Worm (Caenorhabditis elegans) whole organism, young adult: Measurements from ENCODE around the gene F54F12.1.
A peak's percentile ranks its signal among the peaks of the same experiment; 100 is the strongest.

Experiments
- B0261.1 ChIP-seq: sonication (generic microtip); optimal IDR thresholded peaks from 2 replicates; lab custom pipeline; 2016; ENCODE audit warnings: mild to moderate bottlenecking, missing genetic modification characterization, moderate library complexity, missing compliant biosample characterization
- B0336.3 ChIP-seq: fragments of 200-800 bp; sonication (Bioruptor generic); IDR thresholded peaks from 2 replicates; pipeline ENCODE4 v1.3.6; 2022; ENCODE audit warnings: missing genetic modification characterization, missing compliant biosample characterization
- D2030.7 ChIP-seq: fragments of 200-800 bp; sonication (Bioruptor generic); IDR thresholded peaks from 2 replicates; pipeline ENCODE4 v1.3.6; 2022; ENCODE audit warnings: missing genetic modification reagents, missing genetic modification characterization, missing compliant biosample characterization
- F23B12.7 ChIP-seq: sonication (generic microtip); optimal IDR thresholded peaks from 2 replicates; lab custom pipeline; 2017; ENCODE audit warnings: missing genetic modification characterization, mild to moderate bottlenecking, missing compliant biosample characterization, antibody characterized with exemption, moderate library complexity; ENCODE audit not compliant: insufficient read depth
- F37B4.10 ChIP-seq: fragments of 200-800 bp; sonication (Bioruptor generic); IDR thresholded peaks from 2 replicates; pipeline ENCODE4 v1.3.6; 2022; ENCODE audit warnings: missing genetic modification characterization, missing compliant biosample characterization
- T26A5.8 ChIP-seq: sonication (generic microtip); optimal IDR thresholded peaks from 2 replicates; lab custom pipeline; 2016; ENCODE audit warnings: missing genetic modification characterization, missing compliant biosample characterization
- Y53G8AR.9 ChIP-seq: fragments of 200-800 bp; sonication (Bioruptor generic); conservative IDR thresholded peaks from 2 replicates; pipeline ENCODE4 v1.3.6; 2022; ENCODE audit warnings: missing genetic modification reagents, missing genetic modification characterization, missing compliant biosample characterization
- Y56A3A.18 ChIP-seq: fragments of 200-800 bp; sonication (Bioruptor generic); IDR thresholded peaks from 2 replicates; pipeline ENCODE4 v1.3.6; 2022; ENCODE audit warnings: missing genetic modification reagents, missing genetic modification characterization, missing compliant biosample characterization
- ZK185.1 ChIP-seq: sonication (generic microtip); optimal IDR thresholded peaks from 2 replicates; lab custom pipeline; 2016; ENCODE audit warnings: mild to moderate bottlenecking, missing genetic modification characterization, missing compliant biosample characterization; ENCODE audit not compliant: poor library complexity, severe bottlenecking
- akir-1 ChIP-seq: fragments of 200-800 bp; sonication (Bioruptor generic); optimal IDR thresholded peaks from 2 replicates; lab custom pipeline; 2018; ENCODE audit warnings: mild to moderate bottlenecking, missing genetic modification characterization, moderate library complexity, missing compliant biosample characterization
- aptf-3 ChIP-seq: fragments of 200-800 bp; sonication (Bioruptor generic); IDR thresholded peaks from 2 replicates; pipeline ENCODE4 v1.3.6; 2022; ENCODE audit warnings: missing genetic modification characterization, missing compliant biosample characterization
- atf-7 ChIP-seq: sonication (generic microtip); optimal IDR thresholded peaks from 2 replicates; lab custom pipeline; 2017; ENCODE audit warnings: mild to moderate bottlenecking, missing genetic modification characterization, missing compliant biosample characterization
- athp-1 ChIP-seq: sonication (generic microtip); optimal IDR thresholded peaks from 2 replicates; lab custom pipeline; 2017; ENCODE audit warnings: mild to moderate bottlenecking, missing genetic modification characterization, missing compliant biosample characterization
- attf-3 ChIP-seq: fragments of 200-800 bp; sonication (Bioruptor generic); conservative IDR thresholded peaks from 2 replicates; pipeline ENCODE4 v1.3.6; 2022; ENCODE audit warnings: missing genetic modification reagents, missing genetic modification characterization, missing compliant biosample characterization
- attf-6 ChIP-seq: fragments of 200-800 bp; sonication (Bioruptor generic); IDR thresholded peaks from 2 replicates; pipeline ENCODE4 v1.3.6; 2022; ENCODE audit warnings: missing genetic modification reagents, missing genetic modification characterization, missing compliant biosample characterization
- bed-1 ChIP-seq: fragments of 200-800 bp; sonication (Bioruptor generic); IDR thresholded peaks from 2 replicates; pipeline ENCODE4 v1.3.6; 2022; ENCODE audit warnings: missing genetic modification reagents, missing genetic modification characterization, missing compliant biosample characterization
- ceh-27 ChIP-seq: fragments of 200-800 bp; sonication (Bioruptor generic); optimal IDR thresholded peaks from 2 replicates; lab custom pipeline; 2018; ENCODE audit warnings: mild to moderate bottlenecking, missing genetic modification characterization, moderate library complexity, missing compliant biosample characterization
- ceh-58 ChIP-seq: fragments of 200-800 bp; sonication (Bioruptor generic); IDR thresholded peaks from 2 replicates; pipeline ENCODE4 v1.3.6; 2022; ENCODE audit warnings: missing genetic modification characterization, missing compliant biosample characterization
- ceh-79 ChIP-seq: sonication (generic microtip); optimal IDR thresholded peaks from 2 replicates; lab custom pipeline; 2017; ENCODE audit warnings: mild to moderate bottlenecking, missing genetic modification characterization, missing compliant biosample characterization
- dox-1 ChIP-seq: fragments of 200-800 bp; sonication (Bioruptor generic); IDR thresholded peaks from 2 replicates; pipeline ENCODE4 v1.3.6; 2022; ENCODE audit warnings: missing genetic modification reagents, missing genetic modification characterization, missing compliant biosample characterization
- gei-17 ChIP-seq: fragments of 200-800 bp; sonication (Bioruptor generic); optimal IDR thresholded peaks from 2 replicates; lab custom pipeline; 2018; ENCODE audit warnings: mild to moderate bottlenecking, missing genetic modification characterization, missing compliant biosample characterization
- him-1 ChIP-seq: sonication (generic microtip); optimal IDR thresholded peaks from 2 replicates; lab custom pipeline; 2016; ENCODE audit warnings: missing genotype, missing genetic modification reagents, missing genetic modification characterization, missing compliant biosample characterization
- hlh-12 ChIP-seq: sonication (generic microtip); optimal IDR thresholded peaks from 2 replicates; lab custom pipeline; 2016; ENCODE audit warnings: missing genetic modification characterization, missing compliant biosample characterization
- hlh-26 ChIP-seq: fragments of 200-800 bp; sonication (Bioruptor generic); conservative IDR thresholded peaks from 2 replicates; pipeline ENCODE4 v1.3.6; 2022; ENCODE audit warnings: missing genetic modification reagents, missing genetic modification characterization, missing compliant biosample characterization
- hmg-20 ChIP-seq: fragments of 200-800 bp; sonication (Bioruptor generic); IDR thresholded peaks from 2 replicates; pipeline ENCODE4 v1.3.6; 2022; ENCODE audit warnings: missing genetic modification reagents, missing genetic modification characterization, missing compliant biosample characterization
- let-607 ChIP-seq, 2 experiments: fragments of 200-800 bp in 1 of 2; sonication (Bioruptor generic) in 1 of 2; sonication (generic microtip) in 1 of 2; optimal IDR thresholded peaks; 2 replicates each; lab custom pipeline; 2016 to 2018; ENCODE audit warnings: mild to moderate bottlenecking in 2 of 2, missing compliant biosample characterization in 2 of 2, missing genetic modification characterization in 2 of 2, moderate library complexity in 2 of 2, missing genotype in 1 of 2
- madf-10 ChIP-seq: sonication (generic microtip); optimal IDR thresholded peaks from 2 replicates; lab custom pipeline; 2016; ENCODE audit warnings: mild to moderate bottlenecking, missing genetic modification characterization, missing compliant biosample characterization
- madf-3 ChIP-seq: fragments of 200-800 bp; sonication (Bioruptor generic); IDR thresholded peaks from 2 replicates; pipeline ENCODE4 v1.3.6; 2022; ENCODE audit warnings: missing genetic modification reagents, missing genetic modification characterization, missing compliant biosample characterization
- madf-8 ChIP-seq: fragments of 200-800 bp; sonication (Bioruptor generic); conservative IDR thresholded peaks from 2 replicates; pipeline ENCODE4 v1.3.6; 2022; ENCODE audit warnings: missing genetic modification reagents, missing genetic modification characterization, missing compliant biosample characterization
- mcd-1 ChIP-seq: fragments of 200-800 bp; sonication (Bioruptor generic); IDR thresholded peaks from 2 replicates; pipeline ENCODE4 v1.3.6; 2022; ENCODE audit warnings: missing genetic modification reagents, missing genetic modification characterization, missing compliant biosample characterization
- mes-4 ChIP-seq: sonication (generic microtip); optimal IDR thresholded peaks from 2 replicates; lab custom pipeline; 2016; ENCODE audit warnings: missing genotype, missing genetic modification characterization, missing compliant biosample characterization
- nfya-2 ChIP-seq: fragments of 200-800 bp; sonication (Bioruptor generic); IDR thresholded peaks from 2 replicates; pipeline ENCODE4 v1.3.6; 2022; ENCODE audit warnings: missing genetic modification reagents, missing genetic modification characterization, missing compliant biosample characterization
- nfyb-1 ChIP-seq: fragments of 200-800 bp; sonication (Bioruptor generic); IDR thresholded peaks from 2 replicates; pipeline ENCODE4 v1.3.6; 2022; ENCODE audit warnings: missing genetic modification reagents, missing genetic modification characterization, missing compliant biosample characterization
- nhr-90 ChIP-seq: sonication (generic microtip); optimal IDR thresholded peaks from 2 replicates; lab custom pipeline; 2016; ENCODE audit warnings: missing genotype, mild to moderate bottlenecking, missing genetic modification characterization, missing compliant biosample characterization
- pbrm-1 ChIP-seq: fragments of 200-800 bp; sonication (Bioruptor generic); IDR thresholded peaks from 2 replicates; pipeline ENCODE4 v1.3.6; 2022; ENCODE audit warnings: missing genetic modification reagents, missing genetic modification characterization, missing compliant biosample characterization
- pha-4 ChIP-seq: fragments of 150-350 bp; sonication (generic microtip); optimal IDR thresholded peaks from 2 replicates; lab custom pipeline; 2014; ENCODE audit warnings: missing biosample characterization, missing genetic modification reagents, missing genetic modification characterization
- rpc-1 ChIP-seq, 2 experiments: fragments of 150-350 bp in 1 of 2; sonication (generic microtip) in 1 of 2; optimal IDR thresholded peaks; 2 replicates each; lab custom pipeline; 2014 to 2018; ENCODE audit warnings: missing biosample characterization in 1 of 2, missing genetic modification characterization in 1 of 2, missing genetic modification reagents in 1 of 2, missing genotype in 1 of 2
- sea-2 ChIP-seq: fragments of 200-800 bp; sonication (Bioruptor generic); IDR thresholded peaks from 2 replicates; pipeline ENCODE4 v1.3.6; 2022; ENCODE audit warnings: missing genetic modification characterization, missing compliant biosample characterization
- snpc-3.4 ChIP-seq: sonication (generic microtip); optimal IDR thresholded peaks from 2 replicates; lab custom pipeline; 2017; ENCODE audit warnings: missing genetic modification characterization, mild to moderate bottlenecking, missing compliant biosample characterization, antibody characterized with exemption, moderate library complexity, missing genotype, missing genetic modification reagents
- snpc-4 ChIP-seq, 5 experiments: fragments of 150-350 bp in 1 of 5; sonication (generic microtip) in 4 of 5; optimal IDR thresholded peaks; 2 replicates each; lab custom pipeline; 2014 to 2018; ENCODE audit warnings: missing genetic modification characterization in 5 of 5, missing biosample characterization in 3 of 5, antibody characterized with exemption in 2 of 5, mild to moderate bottlenecking in 2 of 5, missing compliant biosample characterization in 2 of 5, missing genotype in 2 of 5, moderate library complexity in 2 of 5, missing genetic modification reagents in 1 of 5
- sptf-2 ChIP-seq: fragments of 200-800 bp; sonication (Bioruptor generic); optimal IDR thresholded peaks from 2 replicates; lab custom pipeline; 2018; ENCODE audit warnings: mild to moderate bottlenecking, missing genetic modification characterization, missing compliant biosample characterization
- tbp1 ChIP-seq: fragments of 200-800 bp; sonication (Bioruptor generic); optimal IDR thresholded peaks from 2 replicates; lab custom pipeline; 2018; ENCODE audit warnings: mild to moderate bottlenecking, missing genetic modification characterization, missing compliant biosample characterization
- unc-62 ChIP-seq: fragments of 150-350 bp; optimal IDR thresholded peaks from 2 replicates; lab custom pipeline; 2014; ENCODE audit warnings: missing biosample characterization, missing genetic modification reagents, missing genetic modification characterization
- xnd-1 ChIP-seq: sonication (generic microtip); optimal IDR thresholded peaks from 2 replicates; lab custom pipeline; 2016; ENCODE audit warnings: missing genotype, missing genetic modification reagents, missing genetic modification characterization, missing compliant biosample characterization
- ztf-22 ChIP-seq: fragments of 200-800 bp; sonication (Bioruptor generic); optimal IDR thresholded peaks from 2 replicates; lab custom pipeline; 2018; ENCODE audit warnings: mild to moderate bottlenecking, missing genetic modification characterization, moderate library complexity, missing compliant biosample characterization
- ztf-28 ChIP-seq: fragments of 200-800 bp; sonication (Bioruptor generic); IDR thresholded peaks from 2 replicates; pipeline ENCODE4 v1.3.6; 2022; ENCODE audit warnings: missing genetic modification reagents, missing genetic modification characterization, missing compliant biosample characterization
- ztf-6 ChIP-seq: fragments of 200-800 bp; sonication (Bioruptor generic); IDR thresholded peaks from 2 replicates; pipeline ENCODE4 v1.3.6; 2022; ENCODE audit warnings: missing genetic modification reagents, missing genetic modification characterization, missing compliant biosample characterization

Gene F54F12.1

ce11 chrIII:13062414-13062965 lies 7.2 kb upstream of the F54F12.1 start:
- TF ChIP-seq T26A5.8 (tag; lab: Kevin White, UChicago) = no peak
- TF ChIP-seq snpc-3.4 (tag; lab: Kevin White, UChicago) = peak; percentile 61
- TF ChIP-seq madf-3 = peak; percentile 79
- no peak for TF ChIP-seq him-1 (tag; lab: Kevin White, UChicago)
- TF ChIP-seq ztf-28 = no peak
- peak; percentile 62 for TF ChIP-seq akir-1 (GFP tag; lab: Kevin White, UChicago)
- TF ChIP-seq hlh-12 = no peak
- no peak for TF ChIP-seq F37B4.10 (GFP tag; lab: Robert Waterston, UW)
- no peak for TF ChIP-seq madf-8 (GFP tag; lab: Robert Waterston, UW)
- no peak for TF ChIP-seq F23B12.7 (tag; lab: Kevin White, UChicago)
- TF ChIP-seq tbp1 (GFP tag; lab: Kevin White, UChicago) = peak; percentile 39
- peak; percentile 16 for TF ChIP-seq sptf-2
- TF ChIP-seq pha-4 (tag; lab: Kevin White, UChicago) = peak; percentile 22
- no peak for TF ChIP-seq attf-6 (GFP tag; lab: Robert Waterston, UW)
- TF ChIP-seq B0336.3 (GFP tag; lab: Robert Waterston, UW) = peak; percentile 77
- TF ChIP-seq ZK185.1 (tag; lab: Kevin White, UChicago) = peak; percentile 30
- peak; percentile 39 for TF ChIP-seq atf-7 (tag; lab: Kevin White, UChicago)
- TF ChIP-seq Y53G8AR.9 (GFP tag; lab: Robert Waterston, UW) = 0 out of 2 replicates have a peak, but pooled peaks have one; percentile 19
- TF ChIP-seq mes-4 (tag; lab: Kevin White, UChicago) = no peak
- peak; percentile 74 for TF ChIP-seq pbrm-1 (GFP tag; lab: Robert Waterston, UW)
- TF ChIP-seq hlh-26 = no peak
- no peak for TF ChIP-seq ceh-58 (GFP tag; lab: Robert Waterston, UW)
- TF ChIP-seq xnd-1 = no peak
- TF ChIP-seq ceh-27 (GFP tag; lab: Kevin White, UChicago) = peak; percentile 96
- no peak for TF ChIP-seq unc-62
- no peak for TF ChIP-seq B0261.1
- peak; percentile 62 for TF ChIP-seq snpc-4 (GFP tag; optimal IDR thresholded peaks at IDR 0.05; lab: Kevin White, UChicago)
- peak; percentile 2 to 56 (median 30) for TF ChIP-seq snpc-4 (tag; optimal IDR thresholded peaks at IDR 0.05; lab: Kevin White, UChicago)
- TF ChIP-seq mcd-1 (GFP tag; lab: Robert Waterston, UW) = peak; percentile 73
- TF ChIP-seq athp-1 (tag; lab: Kevin White, UChicago) = peak; percentile 9
- TF ChIP-seq Y56A3A.18 (GFP tag; lab: Robert Waterston, UW) = no peak
- TF ChIP-seq madf-10 (tag; lab: Kevin White, UChicago) = peak; percentile 59
- TF ChIP-seq bed-1 (GFP tag; lab: Robert Waterston, UW) = no peak
- TF ChIP-seq ceh-79 = peak; percentile 14
- TF ChIP-seq sea-2 (GFP tag; lab: Robert Waterston, UW) = no peak
- TF ChIP-seq let-607 (tag; optimal IDR thresholded peaks at IDR 0.05; lab: Kevin White, UChicago) = peak in 1 of 2 experiments; percentile 40
- TF ChIP-seq ztf-22 = no peak
- TF ChIP-seq dox-1 (GFP tag; lab: Robert Waterston, UW) = peak; percentile 56
- no peak for TF ChIP-seq rpc-1 (optimal IDR thresholded peaks at IDR 0.05; lab: Kevin White, UChicago)
- TF ChIP-seq rpc-1 (tag; optimal IDR thresholded peaks at IDR 0.05; lab: Kevin White, UChicago) = no peak
- TF ChIP-seq gei-17 (GFP tag; lab: Kevin White, UChicago) = peak; percentile 8
- no peak for TF ChIP-seq aptf-3 (GFP tag; lab: Robert Waterston, UW)
- TF ChIP-seq nfyb-1 (GFP tag; lab: Robert Waterston, UW) = peak; percentile 78
- TF ChIP-seq nhr-90 (tag; lab: Kevin White, UChicago) = no peak
- no peak for TF ChIP-seq hmg-20 (GFP tag; lab: Robert Waterston, UW)
- TF ChIP-seq nfya-2 (GFP tag; lab: Robert Waterston, UW) = no peak
- TF ChIP-seq attf-3 (GFP tag; lab: Robert Waterston, UW) = no peak
- TF ChIP-seq D2030.7 (GFP tag; lab: Robert Waterston, UW) = no peak
- no peak; the same call in 1 of the 2 replicates for TF ChIP-seq ztf-6 (GFP tag; lab: Robert Waterston, UW)
